Worm (Caenorhabditis elegans) whole organism, L1 larva: ENCODE data around the gene ZK418.5.

ENCODE experiments used
- aly-2 ChIP-seq: fragments of 150-350 bp; optimal IDR thresholded peaks from 2 replicates; lab custom pipeline; 2014; ENCODE audit warnings: missing biosample characterization, missing genetic modification characterization
- ama-1 ChIP-seq: fragments of 150-350 bp; optimal IDR thresholded peaks from 2 replicates; lab custom pipeline; 2014
- ceh-82 ChIP-seq, 3 experiments: fragments of 150-350 bp in 1 of 3; sonication (generic microtip) in 2 of 3; optimal IDR thresholded peaks; 2 replicates each; lab custom pipeline; 2014 to 2017; ENCODE audit warnings: missing biosample characterization in 3 of 3, missing genetic modification characterization in 3 of 3
- elt-3 ChIP-seq, 6 experiments: fragments of 150-350 bp in 1 of 6; sonication (generic microtip); optimal IDR thresholded peaks; 2 replicates each; lab custom pipeline; 2017 to 2018; ENCODE audit warnings: missing biosample characterization in 6 of 6, missing genetic modification characterization in 6 of 6, inconsistent platforms in 1 of 6
- mef-2 ChIP-seq: fragments of 150-350 bp; optimal IDR thresholded peaks from 2 replicates; lab custom pipeline; 2014; ENCODE audit warnings: missing biosample characterization, missing genetic modification characterization
- nhr-237 ChIP-seq: fragments of 150-350 bp; optimal IDR thresholded peaks from 2 replicates; lab custom pipeline; 2014; ENCODE audit warnings: missing biosample characterization, missing genetic modification characterization
- nhr-28 ChIP-seq: fragments of 150-350 bp; optimal IDR thresholded peaks from 2 replicates; lab custom pipeline; 2014; ENCODE audit warnings: missing biosample characterization, missing genetic modification characterization
- nhr-77 ChIP-seq: fragments of 150-350 bp; optimal IDR thresholded peaks from 2 replicates; lab custom pipeline; 2014; ENCODE audit warnings: missing biosample characterization, missing genetic modification characterization
- skn-1 ChIP-seq: fragments of 150-350 bp; optimal IDR thresholded peaks from 2 replicates; lab custom pipeline; 2014; ENCODE audit warnings: missing biosample characterization, missing genetic modification characterization
- sox-4 ChIP-seq: sonication (generic microtip); optimal IDR thresholded peaks from 2 replicates; lab custom pipeline; 2016; ENCODE audit warnings: missing genetic modification characterization, missing compliant biosample characterization
- zip-4 ChIP-seq: fragments of 200-800 bp; sonication (Bioruptor generic); optimal IDR thresholded peaks from 2 replicates; lab custom pipeline; 2018; ENCODE audit warnings: mild to moderate bottlenecking, missing genetic modification characterization, moderate library complexity, missing compliant biosample characterization
- ztf-4 ChIP-seq: fragments of 150-350 bp; optimal IDR thresholded peaks from 2 replicates; lab custom pipeline; 2014; ENCODE audit warnings: missing biosample characterization, missing genetic modification characterization

ce11 chrIII:7056241-7056640 lies 17.4 kb downstream of the ZK418.5 start, which contains the start of gene R01H2.2:
- TF ChIP-seq nhr-77 (tag; lab: Kevin White, UChicago) (no peak), ceh-82 (tag; optimal IDR thresholded peaks at IDR 0.05; lab: Kevin White, UChicago) (no peak), nhr-28 (tag; lab: Kevin White, UChicago) (no peak), ama-1 (lab: Kevin White, UChicago) (no peak), nhr-237 (tag; lab: Kevin White, UChicago) (no peak), sox-4 (tag; lab: Kevin White, UChicago) (no peak), mef-2 (tag; lab: Kevin White, UChicago) (no peak), zip-4 (no peak), skn-1 (tag; lab: Kevin White, UChicago) (no peak), ztf-4 (tag; lab: Kevin White, UChicago) (no peak), elt-3 (tag; optimal IDR thresholded peaks at IDR 0.05; lab: Kevin White, UChicago) (no peak), aly-2 (tag; lab: Kevin White, UChicago) (no peak)
